Fruit fly (Drosophila melanogaster) whole organism, embryonic: ENCODE measurements around the gene CCDC53.

ENCODE experiments used
- Antp ChIP-seq: fragments of 200-800 bp; sonication (Bioruptor generic); optimal IDR thresholded peaks from 3 replicates; lab custom pipeline; 2016; ENCODE audit warnings: missing biosample characterization, missing genetic modification characterization
- Atf3 ChIP-seq: fragments of 200-800 bp; sonication (Bioruptor generic); optimal IDR thresholded peaks from 3 replicates; lab custom pipeline; 2016; ENCODE audit warnings: missing biosample characterization, missing genetic modification characterization
- B-H2 ChIP-seq: fragments of 200-800 bp; sonication (Bioruptor generic); optimal IDR thresholded peaks from 2 replicates; lab custom pipeline; 2018; ENCODE audit warnings: missing biosample characterization, mild to moderate bottlenecking, missing genetic modification characterization
- CG10366 ChIP-seq: fragments of 200-800 bp; sonication (Bioruptor generic); IDR thresholded peaks from 2 replicates; pipeline ENCODE4 v1.3.6; 2022; ENCODE audit warnings: missing biosample characterization, missing genetic modification characterization
- CG12071 ChIP-seq: fragments of 200-800 bp; sonication (Bioruptor generic); optimal IDR thresholded peaks from 3 replicates; lab custom pipeline; 2018; ENCODE audit warnings: missing biosample characterization, mild to moderate bottlenecking, missing genetic modification characterization
- CG12219 ChIP-seq: fragments of 200-800 bp; sonication (Bioruptor generic); optimal IDR thresholded peaks from 3 replicates; lab custom pipeline; 2018; ENCODE audit warnings: missing biosample characterization, mild to moderate bottlenecking, missing genetic modification characterization
- CG15269 ChIP-seq: fragments of 200-800 bp; sonication (Bioruptor generic); optimal IDR thresholded peaks from 2 replicates; lab custom pipeline; 2018; ENCODE audit warnings: missing biosample characterization, mild to moderate bottlenecking, missing genetic modification characterization, moderate library complexity
- CG15479 ChIP-seq: fragments of 200-800 bp; sonication (Bioruptor generic); optimal IDR thresholded peaks from 3 replicates; lab custom pipeline; 2019; ENCODE audit warnings: missing biosample characterization, mild to moderate bottlenecking, missing genetic modification characterization, moderate library complexity
- CG18476 ChIP-seq: fragments of 200-800 bp; sonication (Bioruptor generic); optimal IDR thresholded peaks from 2 replicates; lab custom pipeline; 2016; ENCODE audit warnings: missing biosample characterization, mild to moderate bottlenecking, missing genetic modification characterization
- CG2199 ChIP-seq: fragments of 200-800 bp; sonication (Bioruptor generic); IDR thresholded peaks from 3 replicates; pipeline ENCODE4 v1.3.6; 2022; ENCODE audit warnings: missing biosample characterization, missing genetic modification characterization
- CG2875 ChIP-seq: fragments of 200-800 bp; sonication (Bioruptor generic); optimal IDR thresholded peaks from 2 replicates; lab custom pipeline; 2017; ENCODE audit warnings: missing biosample characterization, mild to moderate bottlenecking, missing genetic modification characterization, missing genetic modification reagents
- CG31441 ChIP-seq: fragments of 200-800 bp; sonication (Bioruptor generic); IDR thresholded peaks from 2 replicates; pipeline ENCODE4 v1.3.6; 2022; ENCODE audit warnings: missing biosample characterization, missing genetic modification characterization
- CG42726 ChIP-seq: fragments of 200-800 bp; sonication (Bioruptor generic); IDR thresholded peaks from 2 replicates; pipeline ENCODE4 v1.3.6; 2022; ENCODE audit warnings: missing biosample characterization, missing genetic modification characterization; ENCODE audit not compliant: partially characterized antibody
- CG4282 ChIP-seq: fragments of 200-800 bp; sonication (Bioruptor generic); optimal IDR thresholded peaks from 2 replicates; lab custom pipeline; 2016; ENCODE audit warnings: missing biosample characterization, missing genetic modification characterization
- CG4424 ChIP-seq: fragments of 200-800 bp; sonication (Bioruptor generic); optimal IDR thresholded peaks from 3 replicates; lab custom pipeline; 2016; ENCODE audit warnings: missing biosample characterization, missing genetic modification characterization
- CG4730 ChIP-seq: fragments of 200-800 bp; sonication (Bioruptor generic); IDR thresholded peaks from 2 replicates; pipeline ENCODE4 v1.3.6; 2022; ENCODE audit warnings: missing biosample characterization, missing genetic modification characterization
- CG7745 ChIP-seq: fragments of 200-800 bp; sonication (Bioruptor generic); optimal IDR thresholded peaks from 2 replicates; lab custom pipeline; 2018; ENCODE audit warnings: missing biosample characterization, mild to moderate bottlenecking, missing genetic modification characterization, moderate library complexity
- CG7987 ChIP-seq: fragments of 200-800 bp; sonication (Bioruptor generic); optimal IDR thresholded peaks from 2 replicates; lab custom pipeline; 2018; ENCODE audit warnings: missing biosample characterization, mild to moderate bottlenecking, missing genetic modification characterization, moderate library complexity
- Camta ChIP-seq: fragments of 200-800 bp; sonication (Bioruptor generic); optimal IDR thresholded peaks from 2 replicates; lab custom pipeline; 2016; ENCODE audit warnings: missing biosample characterization, missing genetic modification characterization
- D ChIP-seq, 2 experiments: fragments of 200-800 bp in 1 of 2; fragments of >200 bp in 1 of 2; sonication (Bioruptor generic) in 1 of 2; optimal IDR thresholded peaks; 2 replicates in 1 of 2; 3 replicates in 1 of 2; lab custom pipeline; 2017; ENCODE audit warnings: mild to moderate bottlenecking in 1 of 2, missing biosample characterization in 1 of 2, missing genetic modification characterization in 1 of 2, missing genetic modification reagents in 1 of 2
- Dbx ChIP-seq: fragments of 200-800 bp; sonication (Bioruptor generic); IDR thresholded peaks from 3 replicates; pipeline ENCODE4 v1.3.6; 2022; ENCODE audit warnings: missing biosample characterization, missing genetic modification characterization
- Dp ChIP-seq: fragments of 200-800 bp; sonication (Bioruptor generic); optimal IDR thresholded peaks from 2 replicates; lab custom pipeline; 2018; ENCODE audit warnings: missing biosample characterization, mild to moderate bottlenecking, missing genetic modification characterization, moderate library complexity
- Dref ChIP-seq: fragments of 200-800 bp; sonication (Bioruptor generic); IDR thresholded peaks from 2 replicates; pipeline ENCODE4 v1.3.6; 2022; ENCODE audit warnings: missing biosample characterization, missing genetic modification characterization
- HmgZ ChIP-seq: fragments of 200-800 bp; sonication (Bioruptor generic); optimal IDR thresholded peaks from 2 replicates; lab custom pipeline; 2018; ENCODE audit warnings: missing biosample characterization, mild to moderate bottlenecking, missing genetic modification characterization
- Lhr ChIP-seq: fragments of 200-800 bp; sonication (Bioruptor generic); optimal IDR thresholded peaks from 3 replicates; lab custom pipeline; 2017; ENCODE audit warnings: mild to moderate bottlenecking, missing biosample characterization, missing genetic modification reagents, missing genetic modification characterization
- Mad ChIP-seq: fragments of 200-800 bp; sonication (Bioruptor generic); optimal IDR thresholded peaks from 2 replicates; lab custom pipeline; 2016; ENCODE audit warnings: missing biosample characterization, missing genetic modification characterization
- Sin3A ChIP-seq: fragments of >200 bp; optimal IDR thresholded peaks from 2 replicates; lab custom pipeline; 2018
- ap ChIP-seq: fragments of 200-800 bp; sonication (Bioruptor generic); IDR thresholded peaks from 2 replicates; pipeline ENCODE4 v1.3.6; 2022; ENCODE audit warnings: missing biosample characterization, missing genetic modification characterization
- chm ChIP-seq: fragments of 200-800 bp; sonication (Bioruptor generic); IDR thresholded peaks from 2 replicates; pipeline ENCODE4 v1.3.6; 2022; ENCODE audit warnings: missing biosample characterization, missing genetic modification characterization
- chn ChIP-seq: fragments of 200-800 bp; sonication (Bioruptor generic); optimal IDR thresholded peaks from 2 replicates; lab custom pipeline; 2016; ENCODE audit warnings: missing biosample characterization, missing genetic modification characterization
- dan ChIP-seq: fragments of 200-800 bp; sonication (Bioruptor generic); IDR thresholded peaks from 2 replicates; pipeline ENCODE4 v1.3.6; 2022; ENCODE audit warnings: missing biosample characterization, missing genetic modification characterization
- en ChIP-seq: fragments of 200-800 bp; sonication (Bioruptor generic); optimal IDR thresholded peaks from 2 replicates; lab custom pipeline; 2016; ENCODE audit warnings: missing biosample characterization, missing genetic modification characterization
- ewg ChIP-seq: fragments of 200-800 bp; sonication (Bioruptor generic); optimal IDR thresholded peaks from 3 replicates; lab custom pipeline; 2017; ENCODE audit warnings: mild to moderate bottlenecking, missing biosample characterization, missing genetic modification reagents, missing genetic modification characterization
- h ChIP-seq: fragments of >200 bp; optimal IDR thresholded peaks from 2 replicates; lab custom pipeline; 2017
- hbn ChIP-seq: fragments of 200-800 bp; sonication (Bioruptor generic); IDR thresholded peaks from 2 replicates; pipeline ENCODE4 v1.3.6; 2022; ENCODE audit warnings: missing biosample characterization, missing genetic modification characterization; ENCODE audit not compliant: partially characterized antibody
- hkb ChIP-seq, 2 experiments: fragments of 200-800 bp in 1 of 2; fragments of >200 bp in 1 of 2; sonication (Bioruptor generic) in 1 of 2; IDR thresholded peaks in 1 of 2; optimal IDR thresholded peaks in 1 of 2; 2 replicates each; pipeline versions ENCODE4 v1.3.6 to Lab custom; 2017 to 2022; ENCODE audit warnings: missing biosample characterization in 1 of 2, missing genetic modification characterization in 1 of 2
- ind ChIP-seq: fragments of 200-800 bp; sonication (Bioruptor generic); optimal IDR thresholded peaks from 3 replicates; lab custom pipeline; 2016; ENCODE audit warnings: missing biosample characterization, missing genetic modification characterization
- insv ChIP-seq, 2 experiments: fragments of 200-800 bp; sonication (Bioruptor generic); optimal IDR thresholded peaks; 3 replicates each; lab custom pipeline; 2016 to 2018; ENCODE audit warnings: missing biosample characterization in 2 of 2, missing genetic modification characterization in 2 of 2
- lilli ChIP-seq: fragments of 200-800 bp; sonication (Bioruptor generic); optimal IDR thresholded peaks from 3 replicates; lab custom pipeline; 2016; ENCODE audit warnings: missing biosample characterization, missing genetic modification characterization
- lov ChIP-seq, 2 experiments: fragments of 200-800 bp in 1 of 2; fragments of >200 bp in 1 of 2; sonication (Bioruptor generic) in 1 of 2; IDR thresholded peaks in 1 of 2; optimal IDR thresholded peaks in 1 of 2; 2 replicates in 1 of 2; 3 replicates in 1 of 2; pipeline versions ENCODE4 v1.3.6 to Lab custom; 2017 to 2022; ENCODE audit warnings: missing biosample characterization in 1 of 2, missing genetic modification characterization in 1 of 2
- phol ChIP-seq: fragments of 200-800 bp; sonication (Bioruptor generic); optimal IDR thresholded peaks from 3 replicates; lab custom pipeline; 2018; ENCODE audit warnings: missing biosample characterization, mild to moderate bottlenecking, missing genetic modification characterization, moderate library complexity
- prd ChIP-seq, 3 experiments: fragments of >200 bp in 2 of 3; fragments of 200-800 bp in 1 of 3; sonication (Bioruptor generic) in 1 of 3; optimal IDR thresholded peaks in 2 of 3; IDR thresholded peaks in 1 of 3; 2 replicates in 2 of 3; 3 replicates in 1 of 3; pipeline versions ENCODE4 v1.3.6 to Lab custom; 2017 to 2022; ENCODE audit warnings: missing biosample characterization in 1 of 3, missing genetic modification characterization in 1 of 3
- sisA ChIP-seq: fragments of 200-800 bp; sonication (Bioruptor generic); IDR thresholded peaks from 2 replicates; pipeline ENCODE4 v1.3.6; 2022; ENCODE audit warnings: missing biosample characterization, missing genetic modification characterization
- sqz ChIP-seq: fragments of 200-800 bp; sonication (Bioruptor generic); optimal IDR thresholded peaks from 3 replicates; lab custom pipeline; 2018; ENCODE audit warnings: missing biosample characterization, mild to moderate bottlenecking, missing genetic modification characterization
- stc ChIP-seq: fragments of 200-800 bp; sonication (Bioruptor generic); IDR thresholded peaks from 2 replicates; pipeline ENCODE4 v1.3.6; 2022; ENCODE audit warnings: missing biosample characterization, missing genetic modification characterization
- tap ChIP-seq: fragments of 200-800 bp; optimal IDR thresholded peaks from 3 replicates; lab custom pipeline; 2019; ENCODE audit warnings: missing biosample characterization, mild to moderate bottlenecking, missing genetic modification characterization, moderate library complexity
- twi ChIP-seq: fragments of 200-800 bp; optimal IDR thresholded peaks from 2 replicates; lab custom pipeline; 2019; ENCODE audit warnings: missing biosample characterization, mild to moderate bottlenecking, missing genetic modification characterization, moderate library complexity
- wor ChIP-seq: fragments of 200-800 bp; sonication (Bioruptor generic); IDR thresholded peaks from 2 replicates; pipeline ENCODE4 v1.3.6; 2022; ENCODE audit warnings: missing biosample characterization, missing genetic modification characterization

The CCDC53 gene

dm6 chr2L:8030693-8031210, 10.2 kb upstream of the CCDC53 start, which contains the start of gene Cka (continued):
- no peak for TF ChIP-seq CG12219 (GFP tag; lab: Kevin White, UChicago)
- peak; percentile 7 for TF ChIP-seq phol
- no peak for TF ChIP-seq hbn (GFP tag; lab: Robert Waterston, UW)
- TF ChIP-seq B-H2 (GFP tag; lab: Kevin White, UChicago), result peak; percentile 38
- no peak for TF ChIP-seq h (lab: Kevin White, UChicago)
- TF ChIP-seq Lhr (GFP tag; lab: Kevin White, UChicago), result peak; percentile 30
- TF ChIP-seq CG10366 (GFP tag; lab: Robert Waterston, UW), result no peak
- TF ChIP-seq ewg (GFP tag; lab: Kevin White, UChicago), result peak; percentile 13
- TF ChIP-seq CG18476 (GFP tag; lab: Kevin White, UChicago), result no peak
- TF ChIP-seq CG15479 (GFP tag; lab: Kevin White, UChicago), result peak; percentile 92
- TF ChIP-seq Mad, result no peak
- peak; percentile 12 for TF ChIP-seq twi (tag; lab: Kevin White, UChicago)
- no peak for TF ChIP-seq insv (GFP tag; optimal IDR thresholded peaks at IDR 0.05; lab: Kevin White, UChicago)
- peak; percentile 20 for TF ChIP-seq CG2875 (GFP tag; lab: Kevin White, UChicago)
- TF ChIP-seq ap (GFP tag; lab: Robert Waterston, UW), result no peak
- no peak for TF ChIP-seq en (GFP tag; lab: Kevin White, UChicago)
- no peak for TF ChIP-seq stc (GFP tag; lab: Robert Waterston, UW)
- TF ChIP-seq sisA, result no peak
- peak; percentile 59 for TF ChIP-seq CG12071
- TF ChIP-seq CG4424 (GFP tag; lab: Kevin White, UChicago), result no peak
- TF ChIP-seq dan (GFP tag; lab: Robert Waterston, UW), result no peak
- no peak for TF ChIP-seq Atf3
- no peak for TF ChIP-seq wor (GFP tag; lab: Robert Waterston, UW)
- TF ChIP-seq Dp (GFP tag; lab: Kevin White, UChicago), result peak; percentile 17
- TF ChIP-seq prd (optimal IDR thresholded peaks at IDR 0.05; lab: Kevin White, UChicago), result no peak
- peak; percentile 41; the same call in 1 of the 3 replicates for TF ChIP-seq prd (GFP tag; IDR thresholded peaks at IDR 0.05; lab: Robert Waterston, UW)
- TF ChIP-seq CG4730 (GFP tag; lab: Robert Waterston, UW), result no peak
- peak; percentile 73 for TF ChIP-seq D (optimal IDR thresholded peaks at IDR 0.05; lab: Kevin White, UChicago)
- TF ChIP-seq D (GFP tag; optimal IDR thresholded peaks at IDR 0.05; lab: Kevin White, UChicago), result no peak
- no peak for TF ChIP-seq lov (optimal IDR thresholded peaks at IDR 0.05; lab: Kevin White, UChicago)
- TF ChIP-seq lov (GFP tag; IDR thresholded peaks at IDR 0.05; lab: Robert Waterston, UW), result no peak
- no peak for TF ChIP-seq chn
- TF ChIP-seq CG4282 (GFP tag; lab: Kevin White, UChicago), result peak; percentile 17
- peak; percentile 54; the same call in 1 of the 2 replicates for TF ChIP-seq chm
- 0 out of 3 replicates have a peak, but pooled peaks have one; percentile 18 for TF ChIP-seq Dbx (GFP tag; lab: Robert Waterston, UW)
- TF ChIP-seq ind (GFP tag; lab: Kevin White, UChicago), result no peak
- TF ChIP-seq Antp (GFP tag; lab: Kevin White, UChicago), result no peak
- TF ChIP-seq CG42726 (GFP tag; lab: Robert Waterston, UW), result 0 out of 2 replicates have a peak, but pooled peaks have one; percentile 27
- peak; percentile 41; the same call in 1 of the 2 replicates for TF ChIP-seq Dref (GFP tag; lab: Robert Waterston, UW)
- TF ChIP-seq CG2199, result peak; percentile 93
- TF ChIP-seq HmgZ (tag; lab: Kevin White, UChicago), result peak; percentile 72
- TF ChIP-seq sqz (GFP tag; lab: Kevin White, UChicago), result peak; percentile 47
- TF ChIP-seq tap (tag; lab: Kevin White, UChicago), result no peak
- TF ChIP-seq hkb (optimal IDR thresholded peaks at IDR 0.05; lab: Kevin White, UChicago), result peak; percentile 59
- TF ChIP-seq hkb (GFP tag; IDR thresholded peaks at IDR 0.05; lab: Robert Waterston, UW), result no peak
- TF ChIP-seq CG31441 (GFP tag; lab: Robert Waterston, UW), result no peak
- TF ChIP-seq CG7745 (tag; lab: Kevin White, UChicago), result peak; percentile 53
- TF ChIP-seq Camta (GFP tag; lab: Kevin White, UChicago), result no peak
- TF ChIP-seq lilli (GFP tag; lab: Kevin White, UChicago), result no peak
- peak; percentile 46 for TF ChIP-seq Sin3A (lab: Kevin White, UChicago)
- no peak for TF ChIP-seq CG15269
- peak; percentile 16 for TF ChIP-seq CG7987 (GFP tag; lab: Kevin White, UChicago)
